Fruit fly (Drosophila melanogaster) whole organism, embryonic: Measurements from ENCODE around the gene Hsp83.

ENCODE experiments used
- Aef1 ChIP-seq: fragments of 200-800 bp; sonication (Bioruptor generic); IDR thresholded peaks from 3 replicates; pipeline ENCODE4 v1.3.6; 2022; ENCODE audit warnings: missing biosample characterization, missing genetic modification characterization
- BEAF-32 ChIP-seq: fragments of 200-800 bp; sonication (Bioruptor generic); optimal IDR thresholded peaks from 3 replicates; lab custom pipeline; 2017; ENCODE audit warnings: missing biosample characterization, missing genetic modification characterization, mild to moderate bottlenecking, moderate library complexity, missing genetic modification reagents
- CG10267 ChIP-seq: fragments of 200-800 bp; sonication (Bioruptor generic); optimal IDR thresholded peaks from 2 replicates; lab custom pipeline; 2018; ENCODE audit warnings: missing biosample characterization, mild to moderate bottlenecking, missing genetic modification characterization, moderate library complexity
- CG11093 ChIP-seq: fragments of 200-800 bp; sonication (Bioruptor generic); IDR thresholded peaks from 3 replicates; pipeline ENCODE4 v1.3.6; 2022; ENCODE audit warnings: missing biosample characterization, missing genetic modification characterization
- CG1233 ChIP-seq: fragments of 200-800 bp; sonication (Bioruptor generic); optimal IDR thresholded peaks from 4 replicates; lab custom pipeline; 2018; ENCODE audit warnings: missing biosample characterization, mild to moderate bottlenecking, missing genetic modification characterization
- CG13624 ChIP-seq: fragments of 200-800 bp; sonication (Bioruptor generic); optimal IDR thresholded peaks from 2 replicates; lab custom pipeline; 2016; ENCODE audit warnings: missing biosample characterization, missing genetic modification characterization
- CG1603 ChIP-seq: fragments of 200-800 bp; sonication (Bioruptor generic); optimal IDR thresholded peaks from 2 replicates; lab custom pipeline; 2019; ENCODE audit warnings: missing biosample characterization, mild to moderate bottlenecking, missing genetic modification characterization, moderate library complexity
- CG16779 ChIP-seq: fragments of 200-800 bp; sonication (Bioruptor generic); IDR thresholded peaks from 2 replicates; pipeline ENCODE4 v1.3.6; 2022; ENCODE audit warnings: missing biosample characterization, missing genetic modification characterization
- CG16813 ChIP-seq: fragments of 200-800 bp; sonication (Bioruptor generic); IDR thresholded peaks from 3 replicates; pipeline ENCODE4 v1.3.6; 2022; ENCODE audit warnings: missing biosample characterization, missing genetic modification characterization; ENCODE audit not compliant: partially characterized antibody
- CG17802 ChIP-seq: fragments of 200-800 bp; sonication (Bioruptor generic); optimal IDR thresholded peaks from 2 replicates; lab custom pipeline; 2018; ENCODE audit warnings: missing biosample characterization, mild to moderate bottlenecking, missing genetic modification characterization, moderate library complexity
- CG18764 ChIP-seq: fragments of 200-800 bp; sonication (Bioruptor generic); optimal IDR thresholded peaks from 3 replicates; lab custom pipeline; 2016; ENCODE audit warnings: missing biosample characterization, missing genetic modification characterization
- CG2116 ChIP-seq: fragments of 200-800 bp; sonication (Bioruptor generic); optimal IDR thresholded peaks from 3 replicates; lab custom pipeline; 2018; ENCODE audit warnings: missing biosample characterization, mild to moderate bottlenecking, missing genetic modification characterization
- CG6254 ChIP-seq: fragments of 200-800 bp; sonication (Bioruptor generic); optimal IDR thresholded peaks from 3 replicates; lab custom pipeline; 2017; ENCODE audit warnings: mild to moderate bottlenecking, missing biosample characterization, missing genetic modification reagents, missing genetic modification characterization
- Chrac-16 ChIP-seq: fragments of 200-800 bp; sonication (Bioruptor generic); optimal IDR thresholded peaks from 3 replicates; lab custom pipeline; 2016; ENCODE audit warnings: missing biosample characterization, missing genetic modification characterization
- Doc3 ChIP-seq: fragments of 200-800 bp; sonication (Bioruptor generic); IDR thresholded peaks from 3 replicates; pipeline ENCODE4 v1.3.6; 2022; ENCODE audit warnings: missing biosample characterization, missing genetic modification characterization; ENCODE audit not compliant: partially characterized antibody
- Eip74EF ChIP-seq, 2 experiments: fragments of 200-800 bp in 1 of 2; fragments of >200 bp in 1 of 2; sonication (Bioruptor generic) in 1 of 2; optimal IDR thresholded peaks; 2 replicates each; lab custom pipeline; 2017 to 2019; ENCODE audit warnings: missing biosample characterization in 2 of 2, missing genetic modification characterization in 2 of 2, mild to moderate bottlenecking in 1 of 2, moderate library complexity in 1 of 2
- HmgD ChIP-seq: fragments of 200-800 bp; sonication (Bioruptor generic); optimal IDR thresholded peaks from 3 replicates; lab custom pipeline; 2016; ENCODE audit warnings: missing biosample characterization, missing genetic modification characterization
- Lhr ChIP-seq: fragments of 200-800 bp; sonication (Bioruptor generic); optimal IDR thresholded peaks from 3 replicates; lab custom pipeline; 2017; ENCODE audit warnings: mild to moderate bottlenecking, missing biosample characterization, missing genetic modification reagents, missing genetic modification characterization
- Lim3 ChIP-seq: fragments of 200-800 bp; sonication (Bioruptor generic); IDR thresholded peaks from 2 replicates; pipeline ENCODE4 v1.3.6; 2022; ENCODE audit warnings: missing biosample characterization, missing genetic modification characterization
- MBD-R2 ChIP-seq: fragments of 200-800 bp; sonication (Bioruptor generic); IDR thresholded peaks from 2 replicates; pipeline ENCODE4 v1.3.6; 2022; ENCODE audit warnings: missing biosample characterization, missing genetic modification characterization
- MESR4 ChIP-seq: fragments of 200-800 bp; sonication (Bioruptor generic); optimal IDR thresholded peaks from 2 replicates; lab custom pipeline; 2018; ENCODE audit warnings: missing biosample characterization, mild to moderate bottlenecking, missing genetic modification characterization, moderate library complexity
- NC2α ChIP-seq: fragments of 200-800 bp; sonication (Bioruptor generic); optimal IDR thresholded peaks from 2 replicates; lab custom pipeline; 2016; ENCODE audit warnings: missing biosample characterization, missing genetic modification characterization
- Oaz ChIP-seq: fragments of 200-800 bp; sonication (Bioruptor generic); IDR thresholded peaks from 2 replicates; pipeline ENCODE4 v1.3.6; 2022; ENCODE audit warnings: missing biosample characterization, missing genetic modification characterization
- Scr ChIP-seq: fragments of 200-800 bp; sonication (Bioruptor generic); IDR thresholded peaks from 2 replicates; pipeline ENCODE4 v1.3.6; 2022; ENCODE audit warnings: missing biosample characterization, missing genetic modification characterization; ENCODE audit not compliant: partially characterized antibody
- Sry-δ ChIP-seq: fragments of 200-800 bp; sonication (Bioruptor generic); optimal IDR thresholded peaks from 2 replicates; lab custom pipeline; 2016; ENCODE audit warnings: missing biosample characterization, missing genetic modification characterization
- YL-1 ChIP-seq: fragments of 200-800 bp; sonication (Bioruptor generic); optimal IDR thresholded peaks from 3 replicates; lab custom pipeline; 2017; ENCODE audit warnings: missing biosample characterization, mild to moderate bottlenecking, missing genetic modification characterization
- amos ChIP-seq: fragments of 200-800 bp; sonication (Bioruptor generic); IDR thresholded peaks from 2 replicates; pipeline ENCODE4 v1.3.6; 2022; ENCODE audit warnings: missing biosample characterization, missing genetic modification characterization; ENCODE audit not compliant: partially characterized antibody
- ap ChIP-seq: fragments of 200-800 bp; sonication (Bioruptor generic); IDR thresholded peaks from 2 replicates; pipeline ENCODE4 v1.3.6; 2022; ENCODE audit warnings: missing biosample characterization, missing genetic modification characterization
- ato ChIP-seq: fragments of 200-800 bp; sonication (Bioruptor generic); IDR thresholded peaks from 2 replicates; pipeline ENCODE4 v1.3.6; 2022; ENCODE audit warnings: missing biosample characterization, missing genetic modification characterization; ENCODE audit not compliant: partially characterized antibody
- bab2 ChIP-seq: fragments of 200-800 bp; sonication (Bioruptor generic); optimal IDR thresholded peaks from 2 replicates; lab custom pipeline; 2016; ENCODE audit warnings: missing biosample characterization, missing genetic modification characterization
- cas ChIP-seq: fragments of 200-800 bp; sonication (Bioruptor generic); IDR thresholded peaks from 2 replicates; pipeline ENCODE4 v1.3.6; 2022; ENCODE audit warnings: missing biosample characterization, missing genetic modification characterization
- crol ChIP-seq: fragments of 200-800 bp; sonication (Bioruptor generic); IDR thresholded peaks from 2 replicates; pipeline ENCODE4 v1.3.6; 2022; ENCODE audit warnings: missing biosample characterization, missing genetic modification characterization
- da ChIP-seq: fragments of 200-800 bp; sonication (Bioruptor generic); optimal IDR thresholded peaks from 2 replicates; lab custom pipeline; 2016; ENCODE audit warnings: missing biosample characterization, missing genetic modification characterization
- disco-r ChIP-seq: fragments of 200-800 bp; sonication (Bioruptor generic); optimal IDR thresholded peaks from 2 replicates; lab custom pipeline; 2016; ENCODE audit warnings: missing biosample characterization, missing genetic modification characterization
- hbn ChIP-seq: fragments of 200-800 bp; sonication (Bioruptor generic); IDR thresholded peaks from 2 replicates; pipeline ENCODE4 v1.3.6; 2022; ENCODE audit warnings: missing biosample characterization, missing genetic modification characterization; ENCODE audit not compliant: partially characterized antibody
- her ChIP-seq: fragments of 200-800 bp; sonication (Bioruptor generic); optimal IDR thresholded peaks from 2 replicates; lab custom pipeline; 2016; ENCODE audit warnings: missing biosample characterization, missing genetic modification characterization
- hth ChIP-seq: fragments of >200 bp; optimal IDR thresholded peaks from 2 replicates; lab custom pipeline; 2017; ENCODE audit warnings: inconsistent platforms
- knrl ChIP-seq: fragments of 200-800 bp; sonication (Bioruptor generic); IDR thresholded peaks from 3 replicates; pipeline ENCODE4 v1.3.6; 2022; ENCODE audit warnings: missing biosample characterization, missing genetic modification characterization; ENCODE audit not compliant: partially characterized antibody
- lbe ChIP-seq: fragments of 200-800 bp; sonication (Bioruptor generic); optimal IDR thresholded peaks from 2 replicates; lab custom pipeline; 2016; ENCODE audit warnings: missing biosample characterization, mild to moderate bottlenecking, missing genetic modification characterization
- nerfin-1 ChIP-seq: fragments of 200-800 bp; sonication (Bioruptor generic); optimal IDR thresholded peaks from 3 replicates; lab custom pipeline; 2019; ENCODE audit warnings: missing biosample characterization, mild to moderate bottlenecking, missing genetic modification characterization, moderate library complexity
- pum ChIP-seq: fragments of 200-800 bp; sonication (Bioruptor generic); optimal IDR thresholded peaks from 2 replicates; lab custom pipeline; 2016; ENCODE audit warnings: missing biosample characterization, missing genetic modification characterization
- pzg ChIP-seq: fragments of 200-800 bp; sonication (Bioruptor generic); optimal IDR thresholded peaks from 3 replicates; lab custom pipeline; 2018; ENCODE audit warnings: missing biosample characterization, mild to moderate bottlenecking, missing genetic modification characterization, moderate library complexity
- row ChIP-seq: fragments of 200-800 bp; sonication (Bioruptor generic); IDR thresholded peaks from 3 replicates; pipeline ENCODE4 v1.3.6; 2022; ENCODE audit warnings: missing biosample characterization, missing genetic modification characterization
- sens-2 ChIP-seq: fragments of 200-800 bp; sonication (Bioruptor generic); IDR thresholded peaks from 2 replicates; pipeline ENCODE4 v1.3.6; 2022; ENCODE audit warnings: missing biosample characterization, missing genetic modification characterization
- sna ChIP-seq: fragments of 200-800 bp; sonication (Bioruptor generic); IDR thresholded peaks from 2 replicates; pipeline ENCODE4 v1.3.6; 2022; ENCODE audit warnings: missing biosample characterization, missing genetic modification characterization; ENCODE audit not compliant: partially characterized antibody
- so ChIP-seq: fragments of 200-800 bp; sonication (Bioruptor generic); IDR thresholded peaks from 3 replicates; pipeline ENCODE4 v1.3.6; 2022; ENCODE audit warnings: missing biosample characterization, missing genetic modification characterization
- sob ChIP-seq: fragments of 200-800 bp; sonication (Bioruptor generic); IDR thresholded peaks from 2 replicates; pipeline ENCODE4 v1.3.6; 2022; ENCODE audit warnings: missing biosample characterization, missing genetic modification characterization
- stwl ChIP-seq: fragments of 200-800 bp; sonication (Bioruptor generic); optimal IDR thresholded peaks from 3 replicates; lab custom pipeline; 2018; ENCODE audit warnings: missing biosample characterization, mild to moderate bottlenecking, missing genetic modification characterization, moderate library complexity
- tna ChIP-seq: fragments of 200-800 bp; sonication (Bioruptor generic); IDR thresholded peaks from 2 replicates; pipeline ENCODE4 v1.3.6; 2022; ENCODE audit warnings: missing biosample characterization, missing genetic modification characterization; ENCODE audit not compliant: partially characterized antibody
- trem ChIP-seq: fragments of 200-800 bp; optimal IDR thresholded peaks from 3 replicates; lab custom pipeline; 2019; ENCODE audit warnings: missing biosample characterization, mild to moderate bottlenecking, missing genetic modification characterization, moderate library complexity

The Hsp83 gene

DNA sequence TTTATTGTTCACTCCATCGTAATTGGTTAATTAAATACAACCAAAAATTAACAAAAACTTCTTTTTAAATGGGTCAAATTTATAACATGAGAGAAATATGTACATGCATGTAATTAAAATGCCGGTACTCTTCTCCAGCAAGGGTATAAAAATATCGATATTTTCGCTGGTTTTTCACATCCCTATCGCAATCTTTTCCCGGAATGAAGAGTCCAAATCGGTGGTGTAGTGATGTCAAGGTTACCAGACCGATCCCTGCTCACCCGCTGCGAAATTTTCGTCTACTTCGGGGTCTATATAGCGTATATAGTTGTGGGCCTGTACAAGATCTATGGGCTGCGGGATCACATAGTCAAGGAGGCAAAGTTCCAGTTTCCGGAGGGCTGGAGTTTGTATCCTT is 30.8 kb upstream of the Hsp83 start, which contains the start of gene rasp:
TSS of gene rasp (plus strand) at position 213 of the 400 bp plus-strand sequence.
- TF ChIP-seq hth = no peak
- no peak for TF ChIP-seq Chrac-16
- no peak for TF ChIP-seq cas (GFP tag; lab: Robert Waterston, UW)
- TF ChIP-seq her = no peak
- no peak for TF ChIP-seq sob (GFP tag; lab: Robert Waterston, UW)
- no peak for TF ChIP-seq CG6254 (GFP tag; lab: Kevin White, UChicago)
- peak; percentile 11 for TF ChIP-seq trem (tag; lab: Kevin White, UChicago)
- TF ChIP-seq Oaz (GFP tag; lab: Robert Waterston, UW) = no peak
- TF ChIP-seq HmgD (GFP tag; lab: Kevin White, UChicago) = no peak
- TF ChIP-seq so (GFP tag; lab: Robert Waterston, UW) = no peak
- TF ChIP-seq da (GFP tag; lab: Kevin White, UChicago) = no peak
- TF ChIP-seq CG13624 (GFP tag; lab: Kevin White, UChicago) = no peak
- TF ChIP-seq CG17802 = no peak
- TF ChIP-seq Lhr (GFP tag; lab: Kevin White, UChicago) = no peak
- peak; percentile 63 for TF ChIP-seq Scr (GFP tag; lab: Robert Waterston, UW)
- no peak for TF ChIP-seq tna (GFP tag; lab: Robert Waterston, UW)
- TF ChIP-seq stwl (tag; lab: Kevin White, UChicago) = peak; percentile 33
- TF ChIP-seq CG10267 (tag; lab: Kevin White, UChicago) = no peak
- no peak for TF ChIP-seq Lim3 (GFP tag; lab: Robert Waterston, UW)
- TF ChIP-seq ato (GFP tag; lab: Robert Waterston, UW) = no peak
- no peak for TF ChIP-seq CG1233 (GFP tag; lab: Kevin White, UChicago)
- 0 out of 2 replicates have a peak, but pooled peaks have one; percentile 29 for TF ChIP-seq sna (GFP tag; lab: Robert Waterston, UW)
- peak; percentile 27 for TF ChIP-seq pzg (GFP tag; lab: Kevin White, UChicago)
- no peak for TF ChIP-seq CG2116 (GFP tag; lab: Kevin White, UChicago)
- TF ChIP-seq crol (GFP tag; lab: Robert Waterston, UW) = no peak
- peak; percentile 48 for TF ChIP-seq amos (GFP tag; lab: Robert Waterston, UW)
- no peak for TF ChIP-seq bab2 (GFP tag; lab: Kevin White, UChicago)
- peak; percentile 48 for TF ChIP-seq MESR4 (GFP tag; lab: Kevin White, UChicago)
- TF ChIP-seq CG16779 (GFP tag; lab: Robert Waterston, UW) = no peak
- peak; percentile 34 for TF ChIP-seq YL-1 (GFP tag; lab: Kevin White, UChicago)
- TF ChIP-seq row = 0 out of 3 replicates have a peak, but pooled peaks have one; percentile 16
- TF ChIP-seq knrl (GFP tag; lab: Robert Waterston, UW) = no peak
- TF ChIP-seq nerfin-1 = peak; percentile 34
- no peak for TF ChIP-seq pum (GFP tag; lab: Kevin White, UChicago)
- no peak for TF ChIP-seq lbe (GFP tag; lab: Kevin White, UChicago)
- no peak for TF ChIP-seq ap (GFP tag; lab: Robert Waterston, UW)
- TF ChIP-seq Sry-δ = peak; percentile 79
- no peak for TF ChIP-seq CG18764 (GFP tag; lab: Kevin White, UChicago)
- TF ChIP-seq CG1603 (tag; lab: Kevin White, UChicago) = peak; percentile 21
- peak; percentile 51 for TF ChIP-seq MBD-R2 (GFP tag; lab: Robert Waterston, UW)
- TF ChIP-seq sens-2 (GFP tag; lab: Robert Waterston, UW) = no peak
- TF ChIP-seq Doc3 (GFP tag; lab: Robert Waterston, UW) = 0 out of 3 replicates have a peak, but pooled peaks have one; percentile 38
- 0 out of 3 replicates have a peak, but pooled peaks have one; percentile 35 for TF ChIP-seq CG16813 (GFP tag; lab: Robert Waterston, UW)
- no peak for TF ChIP-seq CG11093 (GFP tag; lab: Robert Waterston, UW)
- peak; percentile 55 for TF ChIP-seq hbn (GFP tag; lab: Robert Waterston, UW)
- no peak for TF ChIP-seq disco-r (GFP tag; lab: Kevin White, UChicago)
- TF ChIP-seq Aef1 = no peak
- TF ChIP-seq BEAF-32 (GFP tag; lab: Kevin White, UChicago) = peak; percentile 63
- TF ChIP-seq Eip74EF (GFP tag; optimal IDR thresholded peaks at IDR 0.05; lab: Kevin White, UChicago) = no peak
- TF ChIP-seq NC2α (GFP tag; lab: Kevin White, UChicago) = no peak
